Worm (Caenorhabditis elegans): Measurements from ENCODE around the gene C17H11.1.

DNA sequence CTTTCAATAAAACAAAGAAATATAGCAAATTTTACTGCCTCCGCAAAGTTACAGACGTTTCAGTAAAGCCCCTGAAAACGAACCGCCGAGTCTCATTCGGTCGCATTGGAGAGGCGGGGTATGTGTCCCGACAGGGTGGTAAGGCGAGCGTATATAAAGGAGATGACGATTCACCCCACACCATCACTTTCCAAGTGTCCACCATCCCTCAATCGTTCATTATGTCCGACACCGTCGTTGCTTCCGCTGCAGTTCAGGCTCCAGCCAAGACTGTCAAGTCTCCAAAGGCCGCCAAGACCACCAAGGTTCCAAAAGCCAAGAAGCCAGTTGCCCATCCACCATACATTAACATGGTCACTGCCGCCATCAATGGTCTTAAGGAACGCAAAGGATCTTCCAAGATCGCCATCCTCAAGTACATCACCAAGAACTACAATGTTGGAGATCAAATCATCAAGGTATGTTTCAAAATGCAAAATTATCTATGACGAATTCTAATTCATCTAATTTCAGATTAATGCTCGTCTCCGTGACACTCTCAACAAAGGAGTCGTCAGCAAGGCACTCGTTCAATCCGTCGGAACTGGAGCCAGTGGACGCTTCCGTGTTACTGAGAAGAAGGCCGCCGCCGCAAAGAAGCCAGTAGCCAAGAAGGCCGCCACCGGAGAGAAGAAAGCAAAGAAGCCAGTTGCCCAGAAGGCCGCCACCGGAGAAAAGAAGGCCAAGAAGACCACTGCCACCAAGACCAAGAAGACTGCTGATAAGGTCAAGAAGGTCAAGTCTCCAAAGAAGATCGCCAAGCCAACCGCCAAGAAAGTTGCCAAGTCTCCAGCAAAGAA lies 14.5 kb upstream of the C17H11.1 start, which contains the start of gene hil-3:
- TF ChIP-seq nhr-77 (tag; optimal IDR thresholded peaks at IDR 0.05) (no peak), snpc-4 (tag; optimal IDR thresholded peaks at IDR 0.05) (no peak), fos-1 (tag; optimal IDR thresholded peaks at IDR 0.05) (no peak), mbf-1 (tag; optimal IDR thresholded peaks at IDR 0.05) (no peak), ceh-82 (tag; optimal IDR thresholded peaks at IDR 0.05) (no peak), lsy-2 (tag; optimal IDR thresholded peaks at IDR 0.05) (peak in 1 of 2 experiments; percentile 45), nhr-25 (tag; optimal IDR thresholded peaks at IDR 0.05) (peak; percentile 56), unc-62 (GFP tag; optimal IDR thresholded peaks at IDR 0.05) (no peak), alr-1 (tag; optimal IDR thresholded peaks at IDR 0.05) (no peak), sma-9 (GFP tag; optimal IDR thresholded peaks at IDR 0.05) (peak; percentile 39), sma-9 (tag; optimal IDR thresholded peaks at IDR 0.05) (no peak), skn-1 (tag; optimal IDR thresholded peaks at IDR 0.05) (no peak), ztf-4 (tag; optimal IDR thresholded peaks at IDR 0.05) (no peak), nhr-10 (tag; optimal IDR thresholded peaks at IDR 0.05) (no peak)

Measured in whole organism, L2 larva.